Fruit fly (Drosophila melanogaster) whole organism, embryonic: ENCODE data around the gene CG16790.

Experiments used
- CG11093 ChIP-seq: fragments of 200-800 bp; sonication (Bioruptor generic); IDR thresholded peaks from 3 replicates; pipeline ENCODE4 v1.3.6; 2022; ENCODE audit warnings: missing biosample characterization, missing genetic modification characterization
- CG12299 ChIP-seq: fragments of 200-800 bp; sonication (Bioruptor generic); optimal IDR thresholded peaks from 2 replicates; lab custom pipeline; 2018; ENCODE audit warnings: missing biosample characterization, mild to moderate bottlenecking, missing genetic modification characterization
- CG13624 ChIP-seq: fragments of 200-800 bp; sonication (Bioruptor generic); optimal IDR thresholded peaks from 2 replicates; lab custom pipeline; 2016; ENCODE audit warnings: missing biosample characterization, missing genetic modification characterization
- CG13894 ChIP-seq: fragments of 200-800 bp; sonication (Bioruptor generic); optimal IDR thresholded peaks from 3 replicates; lab custom pipeline; 2018; ENCODE audit warnings: missing biosample characterization, mild to moderate bottlenecking, missing genetic modification characterization, moderate library complexity
- CG15011 ChIP-seq: fragments of 200-800 bp; sonication (Bioruptor generic); optimal IDR thresholded peaks from 3 replicates; lab custom pipeline; 2018; ENCODE audit warnings: missing biosample characterization, mild to moderate bottlenecking, missing genetic modification characterization
- CG15269 ChIP-seq: fragments of 200-800 bp; sonication (Bioruptor generic); optimal IDR thresholded peaks from 2 replicates; lab custom pipeline; 2018; ENCODE audit warnings: missing biosample characterization, mild to moderate bottlenecking, missing genetic modification characterization, moderate library complexity
- CG15514 ChIP-seq: fragments of 200-800 bp; sonication (Bioruptor generic); optimal IDR thresholded peaks from 3 replicates; lab custom pipeline; 2017; ENCODE audit warnings: missing biosample characterization, missing genetic modification characterization, mild to moderate bottlenecking, moderate library complexity, missing genetic modification reagents
- CG17361 ChIP-seq: fragments of 200-800 bp; sonication (Bioruptor generic); IDR thresholded peaks from 3 replicates; pipeline ENCODE4 v1.3.6; 2022; ENCODE audit warnings: missing biosample characterization, missing genetic modification characterization
- CG1792 ChIP-seq: fragments of 200-800 bp; sonication (Bioruptor generic); optimal IDR thresholded peaks from 2 replicates; lab custom pipeline; 2016; ENCODE audit warnings: missing biosample characterization, missing genetic modification characterization
- CG18262 ChIP-seq: fragments of 200-800 bp; optimal IDR thresholded peaks from 3 replicates; lab custom pipeline; 2019; ENCODE audit warnings: missing biosample characterization, mild to moderate bottlenecking, missing genetic modification characterization, moderate library complexity
- CG2120 ChIP-seq: fragments of 200-800 bp; sonication (Bioruptor generic); optimal IDR thresholded peaks from 3 replicates; lab custom pipeline; 2016; ENCODE audit warnings: missing biosample characterization, missing genetic modification characterization
- CG2199 ChIP-seq: fragments of 200-800 bp; sonication (Bioruptor generic); IDR thresholded peaks from 3 replicates; pipeline ENCODE4 v1.3.6; 2022; ENCODE audit warnings: missing biosample characterization, missing genetic modification characterization
- CG2678 ChIP-seq: fragments of 200-800 bp; sonication (Bioruptor generic); optimal IDR thresholded peaks from 3 replicates; lab custom pipeline; 2019; ENCODE audit warnings: missing biosample characterization, mild to moderate bottlenecking, missing genetic modification characterization, moderate library complexity
- CG33557 ChIP-seq: fragments of 200-800 bp; sonication (Bioruptor generic); optimal IDR thresholded peaks from 2 replicates; lab custom pipeline; 2019; ENCODE audit warnings: missing biosample characterization, mild to moderate bottlenecking, missing genetic modification characterization, moderate library complexity
- CG34376 ChIP-seq: fragments of 200-800 bp; sonication (Bioruptor generic); optimal IDR thresholded peaks from 2 replicates; lab custom pipeline; 2018; ENCODE audit warnings: missing biosample characterization, mild to moderate bottlenecking, missing genetic modification characterization
- CG6854 ChIP-seq: fragments of 200-800 bp; sonication (Bioruptor generic); optimal IDR thresholded peaks from 3 replicates; lab custom pipeline; 2017; ENCODE audit warnings: missing biosample characterization, mild to moderate bottlenecking, missing genetic modification characterization
- CG7987 ChIP-seq: fragments of 200-800 bp; sonication (Bioruptor generic); optimal IDR thresholded peaks from 2 replicates; lab custom pipeline; 2018; ENCODE audit warnings: missing biosample characterization, mild to moderate bottlenecking, missing genetic modification characterization, moderate library complexity
- CG8290 ChIP-seq, 3 experiments: fragments of 200-800 bp; sonication (Bioruptor generic); optimal IDR thresholded peaks; 2 replicates each; lab custom pipeline; 2016 to 2019; ENCODE audit warnings: missing biosample characterization in 3 of 3, missing genetic modification characterization in 3 of 3, mild to moderate bottlenecking in 2 of 3, moderate library complexity in 1 of 3
- CG8478 ChIP-seq: fragments of >200 bp; optimal IDR thresholded peaks from 2 replicates; lab custom pipeline; 2018
- Deaf1 ChIP-seq: fragments of 200-800 bp; optimal IDR thresholded peaks from 3 replicates; lab custom pipeline; 2019; ENCODE audit warnings: missing biosample characterization, mild to moderate bottlenecking, missing genetic modification characterization, moderate library complexity
- Ets65A ChIP-seq: fragments of 200-800 bp; sonication (Bioruptor generic); peaks from one replicate; lab custom pipeline; 2016; ENCODE audit warnings: missing biosample characterization, missing genetic modification characterization
- Fer3 ChIP-seq: fragments of 200-800 bp; sonication (Bioruptor generic); optimal IDR thresholded peaks from 2 replicates; lab custom pipeline; 2018; ENCODE audit warnings: missing biosample characterization, mild to moderate bottlenecking, missing genetic modification characterization, moderate library complexity
- Med ChIP-seq: fragments of 200-800 bp; sonication (Bioruptor generic); peaks from one replicate; lab custom pipeline; 2016; ENCODE audit warnings: missing biosample characterization, missing genetic modification characterization, mild to moderate bottlenecking, inconsistent platforms, moderate library complexity
- Opbp ChIP-seq: fragments of 200-800 bp; sonication (Bioruptor generic); IDR thresholded peaks from 3 replicates; pipeline ENCODE4 v1.3.6; 2022; ENCODE audit warnings: missing biosample characterization, missing genetic modification characterization; ENCODE audit not compliant: partially characterized antibody
- Optix ChIP-seq: fragments of 200-800 bp; sonication (Bioruptor generic); IDR thresholded peaks from 3 replicates; pipeline ENCODE4 v1.3.6; 2022; ENCODE audit warnings: missing biosample characterization, missing genetic modification characterization
- Pdp1 ChIP-seq, 2 experiments: fragments of 200-800 bp; sonication (Bioruptor generic); optimal IDR thresholded peaks; 3 replicates each; lab custom pipeline; 2016; ENCODE audit warnings: missing biosample characterization in 2 of 2, missing genetic modification characterization in 2 of 2, mild to moderate bottlenecking in 1 of 2, moderate library complexity in 1 of 2
- Scr ChIP-seq: fragments of 200-800 bp; sonication (Bioruptor generic); IDR thresholded peaks from 2 replicates; pipeline ENCODE4 v1.3.6; 2022; ENCODE audit warnings: missing biosample characterization, missing genetic modification characterization; ENCODE audit not compliant: partially characterized antibody
- Sin3A ChIP-seq: fragments of >200 bp; optimal IDR thresholded peaks from 2 replicates; lab custom pipeline; 2018
- Xbp1 ChIP-seq: fragments of 200-800 bp; sonication (Bioruptor generic); optimal IDR thresholded peaks from 3 replicates; lab custom pipeline; 2016; ENCODE audit warnings: missing biosample characterization, mild to moderate bottlenecking, missing genetic modification characterization
- abd-A ChIP-seq: fragments of 200-800 bp; sonication (Bioruptor generic); optimal IDR thresholded peaks from 3 replicates; lab custom pipeline; 2019; ENCODE audit warnings: missing biosample characterization, mild to moderate bottlenecking, missing genetic modification characterization, moderate library complexity
- bbx ChIP-seq: fragments of 200-800 bp; sonication (Bioruptor generic); IDR thresholded peaks from 2 replicates; pipeline ENCODE4 v1.3.6; 2022; ENCODE audit warnings: missing biosample characterization, missing genetic modification characterization; ENCODE audit not compliant: partially characterized antibody
- caup ChIP-seq: fragments of 200-800 bp; sonication (Bioruptor generic); optimal IDR thresholded peaks from 3 replicates; lab custom pipeline; 2017; ENCODE audit warnings: missing biosample characterization, mild to moderate bottlenecking, missing genetic modification characterization, moderate library complexity; ENCODE audit not compliant: severe bottlenecking
- chinmo ChIP-seq: fragments of 200-800 bp; sonication (Bioruptor generic); IDR thresholded peaks from 4 replicates; pipeline ENCODE4 v1.3.6; 2022; ENCODE audit warnings: missing biosample characterization, missing genetic modification characterization; ENCODE audit not compliant: partially characterized antibody
- cwo ChIP-seq: fragments of 200-800 bp; sonication (Bioruptor generic); optimal IDR thresholded peaks from 3 replicates; lab custom pipeline; 2017; ENCODE audit warnings: missing biosample characterization, missing genetic modification characterization, mild to moderate bottlenecking, moderate library complexity, missing genetic modification reagents
- eve ChIP-seq, 2 experiments: fragments of >200 bp; optimal IDR thresholded peaks; 2 replicates each; lab custom pipeline; 2017; ENCODE audit warnings: missing biosample characterization in 2 of 2, missing genetic modification characterization in 2 of 2
- her ChIP-seq: fragments of 200-800 bp; sonication (Bioruptor generic); optimal IDR thresholded peaks from 2 replicates; lab custom pipeline; 2016; ENCODE audit warnings: missing biosample characterization, missing genetic modification characterization
- jing ChIP-seq: fragments of 200-800 bp; sonication (Bioruptor generic); optimal IDR thresholded peaks from 2 replicates; lab custom pipeline; 2018; ENCODE audit warnings: missing biosample characterization, mild to moderate bottlenecking, missing genetic modification characterization
- lab ChIP-seq: fragments of 200-800 bp; sonication (Bioruptor generic); optimal IDR thresholded peaks from 3 replicates; lab custom pipeline; 2017; ENCODE audit warnings: missing biosample characterization, missing genetic modification characterization, mild to moderate bottlenecking, moderate library complexity, missing genetic modification reagents
- mirr ChIP-seq: fragments of 200-800 bp; sonication (Bioruptor generic); optimal IDR thresholded peaks from 3 replicates; lab custom pipeline; 2018; ENCODE audit warnings: missing biosample characterization, mild to moderate bottlenecking, missing genetic modification characterization
- pho ChIP-seq: fragments of 200-800 bp; sonication (Bioruptor generic); optimal IDR thresholded peaks from 2 replicates; lab custom pipeline; 2016; ENCODE audit warnings: missing biosample characterization, missing genetic modification characterization
- ro ChIP-seq: fragments of 200-800 bp; sonication (Bioruptor generic); IDR thresholded peaks from 2 replicates; pipeline ENCODE4 v1.3.6; 2022; ENCODE audit warnings: missing biosample characterization, missing genetic modification characterization
- sd ChIP-seq: fragments of 200-800 bp; sonication (Bioruptor generic); optimal IDR thresholded peaks from 3 replicates; lab custom pipeline; 2018; ENCODE audit warnings: missing biosample characterization, mild to moderate bottlenecking, missing genetic modification characterization, moderate library complexity
- sens ChIP-seq: fragments of 200-800 bp; sonication (Bioruptor generic); peaks from one replicate; lab custom pipeline; 2016; ENCODE audit warnings: missing biosample characterization, missing genetic modification characterization
- sima ChIP-seq: fragments of 200-800 bp; sonication (Bioruptor generic); optimal IDR thresholded peaks from 2 replicates; lab custom pipeline; 2016; ENCODE audit warnings: missing biosample characterization, missing genetic modification characterization
- sug ChIP-seq: fragments of 200-800 bp; optimal IDR thresholded peaks from 2 replicates; lab custom pipeline; 2019; ENCODE audit warnings: missing biosample characterization, mild to moderate bottlenecking, missing genetic modification characterization, moderate library complexity
- tin ChIP-seq: fragments of 200-800 bp; sonication (Bioruptor generic); optimal IDR thresholded peaks from 3 replicates; lab custom pipeline; 2016; ENCODE audit warnings: missing biosample characterization, missing genetic modification characterization
- tna ChIP-seq: fragments of 200-800 bp; sonication (Bioruptor generic); IDR thresholded peaks from 2 replicates; pipeline ENCODE4 v1.3.6; 2022; ENCODE audit warnings: missing biosample characterization, missing genetic modification characterization; ENCODE audit not compliant: partially characterized antibody
- zen ChIP-seq: fragments of 200-800 bp; sonication (Bioruptor generic); optimal IDR thresholded peaks from 3 replicates; lab custom pipeline; 2018; ENCODE audit warnings: missing biosample characterization, mild to moderate bottlenecking, missing genetic modification characterization, moderate library complexity
- zfh2 ChIP-seq: fragments of 200-800 bp; sonication (Bioruptor generic); optimal IDR thresholded peaks from 2 replicates; lab custom pipeline; 2016; ENCODE audit warnings: missing biosample characterization, missing genetic modification characterization

Gene CG16790

dm6 chr3R:9529387-9529897 is 40.6 kb downstream of the CG16790 start:
- TF ChIP-seq CG15269 (tag; lab: Kevin White, UChicago): peak; percentile 9
- peak; percentile 98 for TF ChIP-seq CG13894 (tag; lab: Kevin White, UChicago)
- TF ChIP-seq tna (GFP tag; lab: Robert Waterston, UW): 0 out of 2 replicates have a peak, but pooled peaks have one; percentile 15
- peak; percentile 15 for TF ChIP-seq pho (GFP tag; lab: Kevin White, UChicago)
- peak; percentile 37 for TF ChIP-seq CG34376 (GFP tag; lab: Kevin White, UChicago)
- no peak for TF ChIP-seq Ets65A (GFP tag; lab: Kevin White, UChicago)
- TF ChIP-seq bbx: no peak
- peak; percentile 51 for TF ChIP-seq CG2120 (GFP tag; lab: Kevin White, UChicago)
- TF ChIP-seq sug (tag; lab: Kevin White, UChicago): peak; percentile 81
- TF ChIP-seq mirr (GFP tag; lab: Kevin White, UChicago): peak; percentile 80
- no peak for TF ChIP-seq Xbp1
- TF ChIP-seq sd: peak; percentile 69
- peak; percentile 19 for TF ChIP-seq her
- TF ChIP-seq sens (GFP tag; lab: Kevin White, UChicago): peak; percentile 15
- peak; percentile 17 for TF ChIP-seq CG6854
- TF ChIP-seq chinmo (GFP tag; lab: Robert Waterston, UW): peak; percentile 82; the same call in 2 of the 4 replicates
- no peak for TF ChIP-seq zfh2
- TF ChIP-seq Fer3 (tag; lab: Kevin White, UChicago): peak; percentile 25
- peak; percentile 20 for TF ChIP-seq CG1792 (GFP tag; lab: Kevin White, UChicago)
- TF ChIP-seq CG18262 (tag; lab: Kevin White, UChicago): no peak
- no peak for TF ChIP-seq Opbp (GFP tag; lab: Robert Waterston, UW)
- TF ChIP-seq CG7987 (GFP tag; lab: Kevin White, UChicago): peak; percentile 79
- no peak for TF ChIP-seq sima (GFP tag; lab: Kevin White, UChicago)
- TF ChIP-seq cwo (GFP tag; lab: Kevin White, UChicago): peak; percentile 73
- no peak for TF ChIP-seq CG11093 (GFP tag; lab: Robert Waterston, UW)
- TF ChIP-seq ro (GFP tag; lab: Robert Waterston, UW): no peak
- no peak for TF ChIP-seq zen (tag; lab: Kevin White, UChicago)
- TF ChIP-seq CG17361 (GFP tag; lab: Robert Waterston, UW): no peak
- peak; percentile 33 for TF ChIP-seq abd-A
- TF ChIP-seq Scr (GFP tag; lab: Robert Waterston, UW): no peak; the same call in 1 of the 2 replicates
- peak; percentile 81; the same call in 2 of the 3 replicates for TF ChIP-seq CG2199
- peak; percentile 53 for TF ChIP-seq Med (GFP tag; lab: Kevin White, UChicago)
- no peak for TF ChIP-seq tin (GFP tag; lab: Kevin White, UChicago)
- TF ChIP-seq eve (GFP tag; optimal IDR thresholded peaks at IDR 0.05; lab: Kevin White, UChicago): no peak
- peak; percentile 25 for TF ChIP-seq CG2678 (tag; lab: Kevin White, UChicago)
- TF ChIP-seq Deaf1 (tag; lab: Kevin White, UChicago): peak; percentile 7
- no peak for TF ChIP-seq CG12299 (tag; lab: Kevin White, UChicago)
- peak; percentile 61 for TF ChIP-seq CG13624 (GFP tag; lab: Kevin White, UChicago)
- peak; percentile 36 for TF ChIP-seq CG15011 (GFP tag; lab: Kevin White, UChicago)
- TF ChIP-seq jing (GFP tag; lab: Kevin White, UChicago): no peak
- TF ChIP-seq lab (GFP tag; lab: Kevin White, UChicago): peak; percentile 45
- no peak for TF ChIP-seq CG8478 (lab: Kevin White, UChicago)
- no peak for TF ChIP-seq CG33557 (GFP tag; lab: Kevin White, UChicago)
- TF ChIP-seq Sin3A (lab: Kevin White, UChicago): no peak
- TF ChIP-seq caup (GFP tag; lab: Kevin White, UChicago): peak; percentile 15
- TF ChIP-seq Pdp1 (GFP tag; optimal IDR thresholded peaks at IDR 0.05; lab: Kevin White, UChicago): peak in 1 of 2 experiments; percentile 51
- TF ChIP-seq Optix: no peak
- TF ChIP-seq CG15514 (GFP tag; lab: Kevin White, UChicago): peak; percentile 41
- no peak for TF ChIP-seq CG8290 (GFP tag; optimal IDR thresholded peaks at IDR 0.05; lab: Kevin White, UChicago)
- TF ChIP-seq CG8290 (tag; optimal IDR thresholded peaks at IDR 0.05; lab: Kevin White, UChicago): peak in 1 of 2 experiments; percentile 37
